Fruit fly (Drosophila melanogaster): ENCODE results near the gene homer.

- TF ChIP-seq CG31365 (tag; optimal IDR thresholded peaks at IDR 0.05), result no peak
- TF ChIP-seq Elba2 (GFP tag; optimal IDR thresholded peaks at IDR 0.05), result no peak
Observed at dm6 chr2L:6683992-6684882, 38.9 kb downstream of the homer start, which contains the start of gene Nhe3.
